Worm (Caenorhabditis elegans): ENCODE data around the gene str-150.

str-150 gene

DNA sequence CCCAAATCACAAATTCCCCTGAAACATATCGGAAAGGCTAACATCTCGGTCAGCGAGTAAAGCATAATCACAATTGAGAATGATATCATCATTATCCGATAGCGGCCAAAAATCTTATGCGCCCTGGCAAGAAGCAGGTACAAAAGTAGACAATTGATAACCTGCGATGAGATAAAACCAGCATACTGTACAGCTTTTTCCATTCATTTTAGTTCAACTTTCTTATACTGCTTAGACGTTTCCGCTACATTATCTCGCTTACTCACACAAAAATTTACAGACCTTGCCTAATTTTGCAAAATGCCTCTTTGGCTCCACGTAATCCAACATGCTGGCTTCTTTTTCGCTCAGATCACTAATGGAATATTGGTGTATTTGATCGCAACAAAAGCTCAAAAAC is at the start of gene str-150:
str-150 (plus strand) TSS at position 301 of the 400 bp plus-strand sequence.
- TF ChIP-seq ref-1 (GFP tag; conservative IDR thresholded peaks at IDR 0.05) (no peak), cog-1 (tag; optimal IDR thresholded peaks at IDR 0.05) (no peak), klf-2 (GFP tag; conservative IDR thresholded peaks at IDR 0.05) (no peak), med-1 (GFP tag; optimal IDR thresholded peaks at IDR 0.05; ENCODE audit: insufficient read depth) (no peak), ztf-29 (GFP tag; IDR thresholded peaks at IDR 0.05) (no peak), T22C8.4 (GFP tag; IDR thresholded peaks at IDR 0.05) (no peak), ztf-23 (GFP tag; IDR thresholded peaks at IDR 0.05) (no peak)

DNA sequence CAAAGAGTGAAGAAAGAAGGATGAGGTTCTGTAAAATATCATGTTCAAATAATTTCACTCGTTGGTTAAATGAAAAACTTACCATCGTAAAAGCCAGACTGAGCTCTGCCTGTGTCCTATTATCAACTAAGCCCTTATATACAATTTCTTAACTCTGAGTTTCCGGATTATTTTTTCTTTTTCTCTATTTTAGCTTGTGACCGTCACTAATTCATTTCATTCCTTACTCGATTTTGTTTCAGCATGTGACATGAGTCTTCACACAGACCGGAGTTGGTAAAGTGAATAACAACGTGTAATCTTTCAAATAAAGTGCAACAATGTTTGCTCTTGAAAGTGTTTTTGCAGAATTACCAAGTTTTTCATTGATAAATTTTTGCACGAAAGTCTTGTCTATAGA is 49.1 kb upstream of the str-150 start, which contains the start of gene cpr-2:
cpr-2 (minus strand) TSS at position 101 of the 400 bp plus-strand sequence.
- TF ChIP-seq tab-1 (GFP tag; IDR thresholded peaks at IDR 0.05) = no peak
- no peak for TF ChIP-seq klf-2 (GFP tag; conservative IDR thresholded peaks at IDR 0.05)
- TF ChIP-seq ztf-23 (GFP tag; IDR thresholded peaks at IDR 0.05) = no peak
- no peak for TF ChIP-seq ztf-29 (GFP tag; IDR thresholded peaks at IDR 0.05)
- no peak for TF ChIP-seq ref-1 (GFP tag; conservative IDR thresholded peaks at IDR 0.05)
- TF ChIP-seq T22C8.4 (GFP tag; IDR thresholded peaks at IDR 0.05) = no peak
- TF ChIP-seq cog-1 (tag; optimal IDR thresholded peaks at IDR 0.05) = no peak
- TF ChIP-seq med-1 (GFP tag; optimal IDR thresholded peaks at IDR 0.05; ENCODE audit: insufficient read depth) = no peak
- TF ChIP-seq flt-1 (GFP tag; IDR thresholded peaks at IDR 0.05) = no peak

DNA sequence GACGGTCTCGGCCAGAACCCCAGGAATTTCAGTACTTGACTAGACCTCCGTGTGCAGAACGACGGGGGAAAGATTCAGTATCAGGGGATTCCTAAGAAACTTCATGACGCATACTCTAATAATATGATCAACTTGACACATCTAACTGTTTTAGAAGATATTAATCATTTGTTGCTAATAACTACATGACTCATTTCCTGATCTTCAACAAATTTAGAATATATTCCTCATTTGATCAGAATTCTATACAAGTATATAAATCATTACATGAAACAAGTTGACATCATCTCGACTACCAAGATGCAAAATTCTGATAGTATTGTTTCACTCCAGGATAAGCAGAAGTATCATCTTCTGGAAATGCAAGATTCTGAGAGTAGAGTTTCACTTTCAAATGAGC is 47.9 kb upstream of the str-150 start, which contains the start of gene Y32B12B.8:
Y32B12B.8 (plus strand) TSS at position 301 of the 400 bp plus-strand sequence.
- TF ChIP-seq klf-2 (GFP tag; conservative IDR thresholded peaks at IDR 0.05) = no peak
- TF ChIP-seq ztf-23 (GFP tag; IDR thresholded peaks at IDR 0.05) = no peak
- TF ChIP-seq flt-1 (GFP tag; IDR thresholded peaks at IDR 0.05) = no peak
- no peak for TF ChIP-seq ref-1 (GFP tag; conservative IDR thresholded peaks at IDR 0.05)
- no peak for TF ChIP-seq cog-1 (tag; optimal IDR thresholded peaks at IDR 0.05)
- no peak for TF ChIP-seq T22C8.4 (GFP tag; IDR thresholded peaks at IDR 0.05)
- no peak for TF ChIP-seq tab-1 (GFP tag; IDR thresholded peaks at IDR 0.05)
- TF ChIP-seq ztf-29 (GFP tag; IDR thresholded peaks at IDR 0.05) = no peak
- no peak for TF ChIP-seq med-1 (GFP tag; optimal IDR thresholded peaks at IDR 0.05; ENCODE audit: insufficient read depth)

DNA sequence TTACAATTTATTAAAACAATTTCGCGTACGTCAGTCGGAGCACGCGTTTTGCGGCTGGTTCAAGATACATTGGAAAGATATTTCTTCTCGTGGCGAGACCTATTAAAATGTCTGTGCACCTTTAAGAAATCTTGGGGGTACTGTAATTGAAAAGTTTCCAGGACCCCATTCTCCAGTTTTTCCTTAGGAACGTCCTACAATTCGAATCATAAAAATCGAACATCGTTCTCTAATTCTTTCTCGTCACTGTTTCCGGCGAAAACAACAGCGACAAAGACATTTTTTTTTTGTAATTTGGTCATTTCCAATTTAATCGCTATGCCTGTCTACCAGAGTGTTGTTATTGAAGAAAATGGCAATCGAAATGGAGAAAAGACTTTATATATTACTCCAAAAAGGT is 46.4 kb upstream of the str-150 start, which contains the start of gene Y32B12B.1:
Y32B12B.1 (plus strand) TSS at position 301 of the 400 bp plus-strand sequence.
- no peak for TF ChIP-seq ref-1 (GFP tag; conservative IDR thresholded peaks at IDR 0.05)
- no peak for TF ChIP-seq klf-2 (GFP tag; conservative IDR thresholded peaks at IDR 0.05)
- TF ChIP-seq ztf-23 (GFP tag; IDR thresholded peaks at IDR 0.05) = no peak
- TF ChIP-seq ztf-29 (GFP tag; IDR thresholded peaks at IDR 0.05) = no peak
- no peak for TF ChIP-seq T22C8.4 (GFP tag; IDR thresholded peaks at IDR 0.05)
- TF ChIP-seq med-1 (GFP tag; optimal IDR thresholded peaks at IDR 0.05; ENCODE audit: insufficient read depth) = no peak
- no peak for TF ChIP-seq cog-1 (tag; optimal IDR thresholded peaks at IDR 0.05)
- no peak for TF ChIP-seq flt-1 (GFP tag; IDR thresholded peaks at IDR 0.05)
- no peak for TF ChIP-seq tab-1 (GFP tag; IDR thresholded peaks at IDR 0.05)

DNA sequence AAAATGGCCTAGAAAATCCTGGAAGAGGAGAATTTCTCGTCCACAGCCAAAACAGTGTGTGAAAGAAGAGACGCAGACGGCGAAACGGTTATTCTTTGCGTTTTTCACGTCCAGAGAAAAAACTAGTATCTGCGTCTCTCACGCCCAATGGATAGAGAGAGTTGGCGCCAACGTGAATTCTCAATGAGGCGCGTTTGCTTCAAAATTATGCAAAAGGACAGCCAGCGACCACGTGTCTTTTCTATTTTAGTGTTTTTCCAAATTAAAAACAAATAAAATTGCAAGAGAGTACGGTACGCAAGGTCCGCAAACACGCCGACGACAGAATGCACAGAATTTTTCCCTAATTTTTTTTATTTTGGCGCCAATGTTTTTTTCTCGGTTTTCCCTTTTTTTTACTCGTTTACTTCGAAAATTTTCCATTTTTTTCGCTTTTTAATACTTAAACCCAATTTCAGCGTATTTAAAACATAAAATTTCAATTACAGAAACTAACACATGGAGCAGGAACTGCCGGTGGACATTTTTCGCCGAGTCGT is 45.1 kb upstream of the str-150 start, which contains the start of gene Y32B12B.2:
Y32B12B.2 (plus strand) TSS at position 489 of the 539 bp plus-strand sequence.
- no peak for TF ChIP-seq ztf-29 (GFP tag; IDR thresholded peaks at IDR 0.05)
- 0 out of 2 replicates have a peak, but pooled peaks have one; percentile 27 for TF ChIP-seq flt-1 (GFP tag; IDR thresholded peaks at IDR 0.05)

DNA sequence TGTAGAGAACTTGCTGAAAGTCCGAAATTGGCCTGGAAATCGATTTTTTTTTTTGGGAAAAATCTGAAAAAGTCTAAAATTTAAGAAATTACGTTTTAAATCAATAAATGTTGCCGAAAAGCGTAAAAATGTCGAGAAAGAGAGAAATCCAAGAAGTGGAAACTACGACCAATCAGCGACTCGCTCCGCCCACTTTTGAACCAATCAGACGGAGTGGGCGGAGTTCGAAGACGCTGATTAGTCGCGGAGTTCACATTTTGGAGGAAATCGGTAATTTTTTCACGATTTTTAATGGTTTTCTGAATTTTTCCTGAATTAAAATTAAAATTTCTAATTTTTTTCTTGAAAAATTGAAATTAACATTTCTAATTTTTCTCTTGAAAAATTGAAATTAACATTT is 43.4 kb upstream of the str-150 start:
- TF ChIP-seq ref-1 (GFP tag; conservative IDR thresholded peaks at IDR 0.05) (no peak), cog-1 (tag; optimal IDR thresholded peaks at IDR 0.05) (no peak), T22C8.4 (GFP tag; IDR thresholded peaks at IDR 0.05) (no peak), klf-2 (GFP tag; conservative IDR thresholded peaks at IDR 0.05) (no peak), flt-1 (GFP tag; IDR thresholded peaks at IDR 0.05) (no peak), ztf-23 (GFP tag; IDR thresholded peaks at IDR 0.05) (no peak), med-1 (GFP tag; optimal IDR thresholded peaks at IDR 0.05; ENCODE audit: insufficient read depth) (no peak), tab-1 (GFP tag; IDR thresholded peaks at IDR 0.05) (no peak), ztf-29 (GFP tag; IDR thresholded peaks at IDR 0.05) (no peak)

DNA sequence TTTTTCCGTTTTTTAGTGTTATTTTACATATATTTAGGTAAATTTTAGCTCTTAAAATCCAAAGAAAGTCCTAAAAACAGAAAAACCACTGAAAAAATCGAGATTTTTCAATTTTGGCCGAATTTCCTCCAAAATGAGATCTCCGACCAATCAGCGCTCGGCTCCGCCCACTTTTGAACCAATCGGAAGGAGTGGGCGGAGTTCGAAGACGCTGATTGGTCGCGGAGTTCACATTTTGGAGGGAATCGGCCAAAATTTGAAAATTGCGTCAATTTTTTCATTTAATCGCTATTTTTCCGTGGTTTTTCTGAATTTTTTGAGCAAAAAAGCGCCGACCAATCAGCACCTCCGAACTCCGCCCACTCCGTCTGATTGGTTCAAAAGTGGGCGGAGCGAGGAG is 42.4 kb upstream of the str-150 start:
- TF ChIP-seq cog-1 (tag; optimal IDR thresholded peaks at IDR 0.05) (no peak), tab-1 (GFP tag; IDR thresholded peaks at IDR 0.05) (no peak), klf-2 (GFP tag; conservative IDR thresholded peaks at IDR 0.05) (no peak), flt-1 (GFP tag; IDR thresholded peaks at IDR 0.05) (no peak), ztf-29 (GFP tag; IDR thresholded peaks at IDR 0.05) (no peak), T22C8.4 (GFP tag; IDR thresholded peaks at IDR 0.05) (no peak), med-1 (GFP tag; optimal IDR thresholded peaks at IDR 0.05; ENCODE audit: insufficient read depth) (no peak), ztf-23 (GFP tag; IDR thresholded peaks at IDR 0.05) (no peak), ref-1 (GFP tag; conservative IDR thresholded peaks at IDR 0.05) (no peak)

DNA sequence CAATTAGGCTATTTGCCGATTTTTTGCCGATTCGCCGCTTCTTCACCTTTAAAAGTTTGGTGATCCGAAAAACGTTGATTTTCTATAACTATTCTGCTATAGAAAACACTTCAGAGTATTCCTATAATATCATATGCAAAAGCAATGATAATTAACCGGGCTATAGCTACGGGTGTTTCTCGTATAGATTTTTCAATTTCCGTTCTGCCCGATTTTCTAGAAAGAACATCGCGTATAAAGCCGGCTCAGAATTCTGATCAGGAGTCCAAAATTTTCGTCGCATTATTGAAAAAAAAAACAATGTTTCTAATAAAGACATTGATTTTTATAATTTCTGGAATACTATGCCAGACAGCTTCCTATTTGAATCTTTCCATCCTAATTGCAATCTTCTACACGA is 32.4 kb upstream of the str-150 start, which contains the start of gene srbc-65:
srbc-65 (plus strand) TSS at position 301 of the 400 bp plus-strand sequence.
- TF ChIP-seq cog-1 (tag; optimal IDR thresholded peaks at IDR 0.05) (no peak), ztf-23 (GFP tag; IDR thresholded peaks at IDR 0.05) (no peak), ref-1 (GFP tag; conservative IDR thresholded peaks at IDR 0.05) (no peak), T22C8.4 (GFP tag; IDR thresholded peaks at IDR 0.05) (no peak), med-1 (GFP tag; optimal IDR thresholded peaks at IDR 0.05; ENCODE audit: insufficient read depth) (no peak)

DNA sequence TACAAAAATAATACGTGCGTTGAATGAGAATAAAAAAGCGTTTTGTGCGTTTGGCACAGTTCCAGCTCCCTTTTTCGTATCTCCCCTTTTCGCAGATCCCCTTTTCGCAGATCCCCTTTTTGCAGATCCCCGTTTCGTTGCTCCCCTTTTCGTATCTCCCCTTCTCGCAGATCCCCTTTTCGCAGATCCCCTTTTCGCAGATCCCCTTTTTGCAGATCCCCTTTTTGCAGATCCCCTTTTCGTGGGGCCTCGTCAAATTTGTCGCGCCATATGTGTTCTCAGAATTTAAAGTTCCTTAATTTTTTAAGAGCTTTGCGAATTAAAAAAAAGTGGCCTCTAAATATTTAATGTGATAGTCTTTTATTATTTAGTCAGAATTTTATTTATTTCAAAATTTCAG is 30.1 kb upstream of the str-150 start, which contains the start of gene Y32B12B.4:
Y32B12B.4 (plus strand) TSS at position 399 of the 400 bp plus-strand sequence.
- TF ChIP-seq ref-1 (GFP tag; conservative IDR thresholded peaks at IDR 0.05) = peak; percentile 83
- TF ChIP-seq tab-1 (GFP tag; IDR thresholded peaks at IDR 0.05) = peak; percentile 79
- peak; percentile 84 for TF ChIP-seq flt-1 (GFP tag; IDR thresholded peaks at IDR 0.05)
- peak; percentile 83 for TF ChIP-seq klf-2 (GFP tag; conservative IDR thresholded peaks at IDR 0.05)
- TF ChIP-seq T22C8.4 (GFP tag; IDR thresholded peaks at IDR 0.05) = peak; percentile 60; the same call in 1 of the 2 replicates
- no peak; the same call in 1 of the 2 replicates for TF ChIP-seq ztf-29 (GFP tag; IDR thresholded peaks at IDR 0.05)
- TF ChIP-seq ztf-23 (GFP tag; IDR thresholded peaks at IDR 0.05) = peak; percentile 86
- TF ChIP-seq cog-1 (tag; optimal IDR thresholded peaks at IDR 0.05) = no peak
- no peak for TF ChIP-seq med-1 (GFP tag; optimal IDR thresholded peaks at IDR 0.05; ENCODE audit: insufficient read depth)
